Fruit fly (Drosophila melanogaster): Measurements from ENCODE around the gene CG8568.

CG8568 gene

dm6 chrX:17489853-17490252 lies 37.5 kb upstream of the CG8568 start (continued):
- peak; percentile 88 for TF ChIP-seq Eip78C (GFP tag)
- TF ChIP-seq CG8119 (GFP tag; IDR thresholded peaks at IDR 0.05): peak; percentile 50
- TF ChIP-seq CG3919 (GFP tag; optimal IDR thresholded peaks at IDR 0.05): peak; percentile 63
- peak; percentile 54 for TF ChIP-seq Blimp-1 (GFP tag; optimal IDR thresholded peaks at IDR 0.05)
- TF ChIP-seq fkh (GFP tag; optimal IDR thresholded peaks at IDR 0.05): no peak
- peak; percentile 76 for TF ChIP-seq Ets21C (GFP tag; optimal IDR thresholded peaks at IDR 0.05)
- peak; percentile 26 for TF ChIP-seq CG8319 (GFP tag; optimal IDR thresholded peaks at IDR 0.05)
- TF ChIP-seq CG8632 (GFP tag; optimal IDR thresholded peaks at IDR 0.05): peak; percentile 76
- no peak for TF ChIP-seq CG15336 (GFP tag; IDR thresholded peaks at IDR 0.05)
- peak; percentile 44 for TF ChIP-seq CG11902 (GFP tag; optimal IDR thresholded peaks at IDR 0.05)
- TF ChIP-seq esn (GFP tag; optimal IDR thresholded peaks at IDR 0.05): peak; percentile 84
- TF ChIP-seq CG3032 (tag; optimal IDR thresholded peaks at IDR 0.05): no peak
- TF ChIP-seq dac (GFP tag; optimal IDR thresholded peaks at IDR 0.05): no peak
- peak; percentile 22 for TF ChIP-seq fd59A (GFP tag; optimal IDR thresholded peaks at IDR 0.05)
- TF ChIP-seq Hr39 (GFP tag; optimal IDR thresholded peaks at IDR 0.05): peak; percentile 85
- TF ChIP-seq Hr38 (GFP tag; optimal IDR thresholded peaks at IDR 0.05): no peak
- no peak for TF ChIP-seq CG16779 (tag; optimal IDR thresholded peaks at IDR 0.05)

dm6 chrX:17488422-17488821 lies 36.1 kb upstream of the CG8568 start:
- TF ChIP-seq CG32006 (GFP tag; optimal IDR thresholded peaks at IDR 0.05) (no peak), CG6854 (GFP tag; optimal IDR thresholded peaks at IDR 0.05) (no peak), CG15336 (GFP tag; IDR thresholded peaks at IDR 0.05) (peak; percentile 38; the same call in 1 of the 2 replicates), CG11902 (GFP tag; optimal IDR thresholded peaks at IDR 0.05) (no peak), fd59A (GFP tag; optimal IDR thresholded peaks at IDR 0.05) (peak; percentile 2), net (GFP tag; optimal IDR thresholded peaks at IDR 0.05) (peak; percentile 8), fd85E (GFP tag; optimal IDR thresholded peaks at IDR 0.05) (no peak), Eip78C (GFP tag) (peak; percentile 21), CG1621 (tag; optimal IDR thresholded peaks at IDR 0.05) (peak; percentile 35), CG9139 (GFP tag; optimal IDR thresholded peaks at IDR 0.05) (peak; percentile 70), spab (GFP tag; optimal IDR thresholded peaks at IDR 0.05) (peak; percentile 51), dsx (GFP tag; optimal IDR thresholded peaks at IDR 0.05; ENCODE audit: poor library complexity, severe bottlenecking) (peak; percentile 52), CG16779 (tag; optimal IDR thresholded peaks at IDR 0.05) (peak; percentile 63), CG8119 (GFP tag; IDR thresholded peaks at IDR 0.05) (peak; percentile 25; the same call in 1 of the 3 replicates), Eip75B (GFP tag; optimal IDR thresholded peaks at IDR 0.05) (no peak), CG10669 (GFP tag; optimal IDR thresholded peaks at IDR 0.05) (peak; percentile 34), Ets96B (tag; optimal IDR thresholded peaks at IDR 0.05) (peak; percentile 57), CG6808 (GFP tag; optimal IDR thresholded peaks at IDR 0.05) (peak; percentile 75), CG3032 (tag; optimal IDR thresholded peaks at IDR 0.05) (peak; percentile 51), eg (GFP tag; IDR thresholded peaks at IDR 0.05) (peak; percentile 52; the same call in 2 of the 3 replicates), Lpt (GFP tag; optimal IDR thresholded peaks at IDR 0.05) (no peak), CG6163 (GFP tag; IDR thresholded peaks at IDR 0.05) (peak; percentile 76; the same call in 2 of the 3 replicates), CG6276 (GFP tag; optimal IDR thresholded peaks at IDR 0.05) (peak; percentile 58), ss (GFP tag; optimal IDR thresholded peaks at IDR 0.05) (peak; percentile 79), Eip93F (GFP tag; optimal IDR thresholded peaks at IDR 0.05) (no peak), svp (GFP tag) (peak; percentile 94)

dm6 chrX:17485293-17486056 lies 33.1 kb upstream of the CG8568 start:
- TF ChIP-seq svp (GFP tag) (peak; percentile 61), Eip78C (GFP tag) (peak; percentile 47), CG6854 (GFP tag; optimal IDR thresholded peaks at IDR 0.05) (no peak)

Data from whole organism, prepupa.